Worm (Caenorhabditis elegans): ENCODE results near the gene srh-248.

srh-248 gene

ce11 chrV:2942247-2942646 lies 13.0 kb downstream of the srh-248 start:
- TF ChIP-seq Y79H2A.3 (GFP tag; conservative IDR thresholded peaks at IDR 0.05) (no peak), hmg-20 (GFP tag; IDR thresholded peaks at IDR 0.05) (no peak), nfyb-1 (GFP tag; IDR thresholded peaks at IDR 0.05) (no peak), lin-40 (tag; optimal IDR thresholded peaks at IDR 0.05) (no peak), ceh-91 (GFP tag; IDR thresholded peaks at IDR 0.05) (no peak), nfya-1 (tag; optimal IDR thresholded peaks at IDR 0.05; ENCODE audit: borderline replicate concordance, insufficient read depth) (no peak), cebp-1 (GFP tag; IDR thresholded peaks at IDR 0.05) (no peak), cebp-1 (tag; optimal IDR thresholded peaks at IDR 0.05) (no peak), hrde-1 (tag; optimal IDR thresholded peaks at IDR 0.05; ENCODE audit: borderline replicate concordance) (no peak), nhr-27 (tag; optimal IDR thresholded peaks at IDR 0.05) (no peak), hsf-1 (GFP tag; IDR thresholded peaks at IDR 0.05) (no peak), efl-1 (GFP tag; optimal IDR thresholded peaks at IDR 0.05) (no peak), ZK185.1 (tag; optimal IDR thresholded peaks at IDR 0.05; ENCODE audit: poor library complexity, severe bottlenecking) (no peak), pbrm-1 (GFP tag; IDR thresholded peaks at IDR 0.05) (no peak), bed-1 (GFP tag; IDR thresholded peaks at IDR 0.05) (no peak), lin-26 (GFP tag; IDR thresholded peaks at IDR 0.05) (no peak), B0035.1 (tag; optimal IDR thresholded peaks at IDR 0.05) (no peak), hlh-26 (GFP tag; conservative IDR thresholded peaks at IDR 0.05) (no peak), C17E4.6 (GFP tag; IDR thresholded peaks at IDR 0.05) (no peak)

DNA sequence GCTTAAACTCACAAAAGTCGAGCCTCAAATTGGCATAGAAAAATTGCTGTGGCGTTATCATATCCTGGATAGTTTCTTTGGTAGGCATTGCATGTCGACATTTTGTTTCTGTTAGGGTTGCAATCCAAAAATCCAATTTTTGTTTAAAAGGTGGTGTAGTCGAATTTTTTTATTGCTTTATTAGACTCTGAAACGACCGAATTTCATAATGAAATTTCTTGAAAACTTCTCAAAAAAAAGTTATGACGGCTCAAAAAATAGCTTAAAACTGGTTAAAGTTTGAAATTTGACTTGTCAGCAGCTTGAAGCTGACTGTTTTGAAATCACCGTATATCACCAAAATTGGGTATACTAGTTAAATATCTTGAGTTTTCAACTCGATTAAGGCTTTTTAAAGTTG lies 13.8 kb downstream of the srh-248 start, which contains the start of gene srw-143:
Gene srw-143 (minus strand): TSS at position 101 of the 400 bp plus-strand sequence.
- TF ChIP-seq F57C9.4 (tag; optimal IDR thresholded peaks at IDR 0.05) (no peak), madf-3 (GFP tag; IDR thresholded peaks at IDR 0.05) (no peak), C06A6.2 (GFP tag; conservative IDR thresholded peaks at IDR 0.05) (no peak), dpl-1 (GFP tag; optimal IDR thresholded peaks at IDR 0.05) (no peak), egl-18 (GFP tag; IDR thresholded peaks at IDR 0.05) (no peak), lsl-1 (GFP tag; optimal IDR thresholded peaks at IDR 0.05) (no peak), nhr-90 (tag; optimal IDR thresholded peaks at IDR 0.05) (no peak), snpc-1.3 (tag; optimal IDR thresholded peaks at IDR 0.05; ENCODE audit: insufficient read depth) (no peak)

DNA sequence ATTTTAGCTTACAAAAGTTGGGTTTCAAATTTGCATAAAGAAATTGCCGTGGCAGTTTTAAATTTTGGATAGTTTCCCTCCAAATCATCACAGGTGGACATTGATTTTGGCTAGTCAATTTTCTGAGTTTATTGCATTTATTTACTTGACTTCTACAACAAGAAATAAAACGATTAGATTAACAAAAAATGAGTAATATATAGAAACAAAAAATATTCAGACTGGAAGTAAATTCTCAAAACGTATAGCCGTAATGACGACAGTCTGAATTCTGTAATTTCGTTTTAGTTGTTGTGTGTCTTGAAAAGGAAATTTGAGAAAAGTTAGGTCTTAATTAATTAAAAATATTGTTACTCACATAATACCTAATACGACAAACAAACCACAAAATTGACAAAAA lies 16.7 kb downstream of the srh-248 start, which contains the start of gene srw-141:
Gene srw-141 (minus strand): TSS at position 101 of the 400 bp plus-strand sequence.
- no peak for TF ChIP-seq ceh-58 (GFP tag; IDR thresholded peaks at IDR 0.05)
- TF ChIP-seq ama-1 (optimal IDR thresholded peaks at IDR 0.05) = no peak
- TF ChIP-seq ama-1 (GFP tag; optimal IDR thresholded peaks at IDR 0.05) = no peak
- no peak for TF ChIP-seq aptf-3 (GFP tag; IDR thresholded peaks at IDR 0.05)
- no peak for TF ChIP-seq nhr-80 (tag; optimal IDR thresholded peaks at IDR 0.05)
- TF ChIP-seq cebp-2 (GFP tag; IDR thresholded peaks at IDR 0.05) = no peak
- TF ChIP-seq ccch-3 (GFP tag; optimal IDR thresholded peaks at IDR 0.05) = no peak
- no peak for TF ChIP-seq fkh-3 (tag; optimal IDR thresholded peaks at IDR 0.05)
- TF ChIP-seq lin-26 (GFP tag; IDR thresholded peaks at IDR 0.05) = no peak
- no peak for TF ChIP-seq dox-1 (GFP tag; IDR thresholded peaks at IDR 0.05)
- no peak for TF ChIP-seq mel-28 (tag; optimal IDR thresholded peaks at IDR 0.05; ENCODE audit: borderline replicate concordance)
- no peak for TF ChIP-seq dpl-1 (GFP tag; optimal IDR thresholded peaks at IDR 0.05)
- TF ChIP-seq F37B4.10 (GFP tag; IDR thresholded peaks at IDR 0.05) = no peak
- TF ChIP-seq somi-1 (GFP tag; optimal IDR thresholded peaks at IDR 0.05) = no peak
- TF ChIP-seq F33H1.4 (GFP tag; IDR thresholded peaks at IDR 0.05) = no peak
- no peak for TF ChIP-seq zfh-2 (GFP tag; conservative IDR thresholded peaks at IDR 0.05)
- no peak for TF ChIP-seq unc-62 (GFP tag; optimal IDR thresholded peaks at IDR 0.05)
- no peak for TF ChIP-seq bed-1 (GFP tag; IDR thresholded peaks at IDR 0.05)
- no peak for TF ChIP-seq repo-1 (tag; optimal IDR thresholded peaks at IDR 0.05)
- no peak for TF ChIP-seq Y53F4B.3 (GFP tag; IDR thresholded peaks at IDR 0.05)
